Worm (Caenorhabditis elegans) whole organism, L4/young adult: Measurements from ENCODE around the gene nhr-163.

Experiments
- W03F9.2 ChIP-seq: fragments of 150-350 bp; optimal IDR thresholded peaks from 2 replicates; lab custom pipeline; 2014; ENCODE audit warnings: missing biosample characterization, missing genetic modification characterization
- him-1 ChIP-seq: sonication (generic microtip); optimal IDR thresholded peaks from 2 replicates; lab custom pipeline; 2016; ENCODE audit warnings: missing genotype, missing genetic modification reagents, missing genetic modification characterization, missing compliant biosample characterization

- TF ChIP-seq W03F9.2 (no peak), him-1 (tag; lab: Kevin White, UChicago) (no peak)
Measured at ce11 chrV:6997041-6997552, 11.3 kb upstream of the nhr-163 start, which contains the start of gene nhr-107.
